Fruit fly (Drosophila melanogaster): ENCODE data around the gene sog.

Gene sog

dm6 chrX:15633313-15633727 lies at the start of gene sog (continued):
- TF ChIP-seq Bdp1 (GFP tag; optimal IDR thresholded peaks at IDR 0.05): no peak
- TF ChIP-seq CG12769 (tag; optimal IDR thresholded peaks at IDR 0.05): peak; percentile 79
- 0 out of 2 replicates have a peak, but pooled peaks have one; percentile 17 for TF ChIP-seq bbx (GFP tag; IDR thresholded peaks at IDR 0.05; ENCODE audit: partially characterized antibody)
- no peak for TF ChIP-seq pan (optimal IDR thresholded peaks at IDR 0.05)
- peak in 1 of 2 experiments; percentile 21 for TF ChIP-seq pan (GFP tag; optimal IDR thresholded peaks at IDR 0.05 in 1 of 2, IDR thresholded peaks at IDR 0.05 in 1 of 2)
- TF ChIP-seq slp2 (GFP tag; optimal IDR thresholded peaks at IDR 0.05): no peak
- peak; percentile 66; the same call in 1 of the 4 replicates for TF ChIP-seq chinmo (GFP tag; IDR thresholded peaks at IDR 0.05; ENCODE audit: partially characterized antibody)
- 0 out of 2 replicates have a peak, but pooled peaks have one; percentile 23 for TF ChIP-seq slbo (GFP tag; IDR thresholded peaks at IDR 0.05)
- 0 out of 3 replicates have a peak, but pooled peaks have one; percentile 21 for TF ChIP-seq CG11456 (GFP tag; IDR thresholded peaks at IDR 0.05)
- TF ChIP-seq CG34376 (GFP tag; optimal IDR thresholded peaks at IDR 0.05): peak; percentile 17
- no peak for TF ChIP-seq CG6854 (GFP tag; optimal IDR thresholded peaks at IDR 0.05)
- peak; percentile 21; the same call in 1 of the 2 replicates for TF ChIP-seq hbn (GFP tag; IDR thresholded peaks at IDR 0.05; ENCODE audit: partially characterized antibody)
- peak; percentile 47; the same call in 1 of the 2 replicates for TF ChIP-seq vvl (GFP tag; IDR thresholded peaks at IDR 0.05)
- TF ChIP-seq Rfx (GFP tag; IDR thresholded peaks at IDR 0.05): peak; percentile 56
- TF ChIP-seq CG2875 (GFP tag; optimal IDR thresholded peaks at IDR 0.05): no peak
- 0 out of 2 replicates have a peak, but pooled peaks have one; percentile 20 for TF ChIP-seq Drgx (GFP tag; IDR thresholded peaks at IDR 0.05)
- TF ChIP-seq Ada2b (GFP tag; IDR thresholded peaks at IDR 0.05): no peak
- peak; percentile 87 for TF ChIP-seq sr (GFP tag; IDR thresholded peaks at IDR 0.05)
- peak; percentile 31 for TF ChIP-seq CG9437 (GFP tag; optimal IDR thresholded peaks at IDR 0.05)
- peak; percentile 51 for TF ChIP-seq Dp (GFP tag; optimal IDR thresholded peaks at IDR 0.05)
- TF ChIP-seq Dref (GFP tag; IDR thresholded peaks at IDR 0.05): peak; percentile 54
- no peak for TF ChIP-seq CG10147 (GFP tag; optimal IDR thresholded peaks at IDR 0.05)

- TF ChIP-seq ATbp (GFP tag; optimal IDR thresholded peaks at IDR 0.05): no peak
- no peak for TF ChIP-seq Nf-YB (GFP tag; optimal IDR thresholded peaks at IDR 0.05)
- TF ChIP-seq zf30C (GFP tag; optimal IDR thresholded peaks at IDR 0.05): peak; percentile 25
- peak; percentile 100 for TF ChIP-seq CG15601 (tag; optimal IDR thresholded peaks at IDR 0.05)
- peak; percentile 10 for TF ChIP-seq CG4707 (GFP tag; optimal IDR thresholded peaks at IDR 0.05)
- TF ChIP-seq CG16815 (GFP tag; optimal IDR thresholded peaks at IDR 0.05): no peak
- 0 out of 2 replicates have a peak, but pooled peaks have one; percentile 22 for TF ChIP-seq Drgx (GFP tag; IDR thresholded peaks at IDR 0.05)
- TF ChIP-seq h (optimal IDR thresholded peaks at IDR 0.05): no peak
- no peak for TF ChIP-seq NC2α (GFP tag; optimal IDR thresholded peaks at IDR 0.05)
- TF ChIP-seq Dbx (GFP tag; IDR thresholded peaks at IDR 0.05): no peak
- peak; percentile 9 for TF ChIP-seq ac (GFP tag; optimal IDR thresholded peaks at IDR 0.05)
- no peak for TF ChIP-seq sim (GFP tag; IDR thresholded peaks at IDR 0.05)
- peak; percentile 9 for TF ChIP-seq CG33557 (GFP tag; optimal IDR thresholded peaks at IDR 0.05)
- TF ChIP-seq nom (GFP tag; optimal IDR thresholded peaks at IDR 0.05): peak; percentile 74
- TF ChIP-seq sc (optimal IDR thresholded peaks at IDR 0.05): no peak
- TF ChIP-seq sc (GFP tag; optimal IDR thresholded peaks at IDR 0.05): no peak
- peak; percentile 72 for TF ChIP-seq sens (GFP tag)
- peak; percentile 80 for TF ChIP-seq Jarid2 (GFP tag; optimal IDR thresholded peaks at IDR 0.05)
- TF ChIP-seq CG3995 (GFP tag; optimal IDR thresholded peaks at IDR 0.05): no peak
- peak; percentile 75 for TF ChIP-seq nerfin-1 (tag; optimal IDR thresholded peaks at IDR 0.05)
- TF ChIP-seq HLHmδ (GFP tag; optimal IDR thresholded peaks at IDR 0.05): peak; percentile 87
- TF ChIP-seq pho (GFP tag; optimal IDR thresholded peaks at IDR 0.05): no peak
- TF ChIP-seq ewg (GFP tag; optimal IDR thresholded peaks at IDR 0.05): peak; percentile 39
- no peak for TF ChIP-seq CG14667 (GFP tag; IDR thresholded peaks at IDR 0.05)
- TF ChIP-seq pzg (GFP tag; optimal IDR thresholded peaks at IDR 0.05): no peak
- TF ChIP-seq CG32532 (GFP tag; IDR thresholded peaks at IDR 0.05): no peak
- no peak for TF ChIP-seq Scr (GFP tag; IDR thresholded peaks at IDR 0.05; ENCODE audit: partially characterized antibody)
- TF ChIP-seq Dfd (GFP tag; optimal IDR thresholded peaks at IDR 0.05): no peak
- no peak for TF ChIP-seq mld (GFP tag; IDR thresholded peaks at IDR 0.05; ENCODE audit: partially characterized antibody)
- no peak for TF ChIP-seq ind (GFP tag; optimal IDR thresholded peaks at IDR 0.05)
Observed at dm6 chrX:15675294-15675693, 42.1 kb upstream of the sog start, which contains the start of gene CG12708. CG12708 (plus strand) TSS chrX:15675476.
